Fruit fly (Drosophila melanogaster) whole organism, wandering third instar larva: ENCODE data around the gene CG42232.

Experiments
- Abd-B ChIP-seq: fragments of >200 bp; optimal IDR thresholded peaks from 2 replicates; lab custom pipeline; 2017; ENCODE audit warnings: missing biosample characterization, missing genetic modification characterization
- CG9705 ChIP-seq: fragments of 200-800 bp; sonication (Bioruptor generic); optimal IDR thresholded peaks from 2 replicates; lab custom pipeline; 2018; ENCODE audit warnings: missing biosample characterization, mild to moderate bottlenecking, missing genetic modification characterization
- CrebA ChIP-seq: fragments of 200-800 bp; sonication (Bioruptor generic); optimal IDR thresholded peaks from 2 replicates; lab custom pipeline; 2016; ENCODE audit warnings: missing biosample characterization, mild to moderate bottlenecking, missing genetic modification characterization, borderline replicate concordance
- Dif ChIP-seq: fragments of 200-275, 200-300 bp; sonication (Bioruptor generic); optimal IDR thresholded peaks from 2 replicates; lab custom pipeline; 2018; ENCODE audit warnings: missing biosample characterization, missing genetic modification characterization; ENCODE audit not compliant: partially characterized antibody
- GATAd ChIP-seq: sonication (Bioruptor generic); optimal IDR thresholded peaks from 2 replicates; lab custom pipeline; 2016; ENCODE audit warnings: missing biosample characterization, missing genetic modification characterization
- HLH106 ChIP-seq: fragments of 200-800 bp; optimal IDR thresholded peaks from 3 replicates; lab custom pipeline; 2019; ENCODE audit warnings: missing biosample characterization, mild to moderate bottlenecking, missing genetic modification characterization, moderate library complexity
- Hr78 ChIP-seq: fragments of >200 bp; optimal IDR thresholded peaks from 2 replicates; lab custom pipeline; 2017; ENCODE audit warnings: missing biosample characterization, missing genetic modification characterization
- Hr83 ChIP-seq: fragments of 200-300 bp; sonication (Bioruptor generic); optimal IDR thresholded peaks from 2 replicates; lab custom pipeline; 2016; ENCODE audit warnings: missing biosample characterization, mild to moderate bottlenecking, missing genetic modification characterization, moderate library complexity; ENCODE audit not compliant: poor library complexity, severe bottlenecking
- Jra ChIP-seq: sonication (Bioruptor generic); optimal IDR thresholded peaks from 2 replicates; lab custom pipeline; 2016; ENCODE audit warnings: missing biosample characterization, missing genetic modification characterization
- Mio ChIP-seq: sonication (Bioruptor generic); optimal IDR thresholded peaks from 2 replicates; lab custom pipeline; 2016; ENCODE audit warnings: missing biosample characterization, missing genetic modification characterization
- Myc ChIP-seq: fragments of >200 bp; optimal IDR thresholded peaks from 2 replicates; lab custom pipeline; 2017
- N ChIP-seq: fragments of >200 bp; optimal IDR thresholded peaks from 2 replicates; lab custom pipeline; 2018; ENCODE audit warnings: missing biosample characterization, missing external identifiers, missing genetic modification characterization
- OdsH ChIP-seq: fragments of 200-800 bp; sonication (Bioruptor generic); optimal IDR thresholded peaks from 2 replicates; lab custom pipeline; 2016; ENCODE audit warnings: missing biosample characterization, mild to moderate bottlenecking, missing genetic modification characterization
- Rel ChIP-seq, 2 experiments: fragments of 200-800 bp; sonication (Bioruptor generic) in 1 of 2; optimal IDR thresholded peaks; 2 replicates in 1 of 2; 3 replicates in 1 of 2; lab custom pipeline; 2016 to 2019; ENCODE audit warnings: mild to moderate bottlenecking in 2 of 2, missing biosample characterization in 2 of 2, missing genetic modification characterization in 2 of 2, moderate library complexity in 1 of 2
- Vsx2 ChIP-seq: fragments of 200-300, 225-300 bp; sonication (Bioruptor generic); optimal IDR thresholded peaks from 2 replicates; lab custom pipeline; 2018; ENCODE audit warnings: missing biosample characterization, missing genetic modification characterization; ENCODE audit not compliant: partially characterized antibody
- br ChIP-seq: fragments of 200-800 bp; sonication (Bioruptor generic); optimal IDR thresholded peaks from 2 replicates; lab custom pipeline; 2016; ENCODE audit warnings: missing biosample characterization, missing genetic modification characterization
- brk ChIP-seq: fragments of 200-800 bp; sonication (Bioruptor generic); optimal IDR thresholded peaks from 2 replicates; lab custom pipeline; 2016; ENCODE audit warnings: missing biosample characterization, mild to moderate bottlenecking, missing genetic modification characterization
- dmrt93B ChIP-seq: fragments of 200-800 bp; sonication (Bioruptor generic); optimal IDR thresholded peaks from 2 replicates; lab custom pipeline; 2018; ENCODE audit warnings: missing biosample characterization, mild to moderate bottlenecking, missing genetic modification characterization
- dsf ChIP-seq: sonication (Bioruptor generic); optimal IDR thresholded peaks from 2 replicates; lab custom pipeline; 2016; ENCODE audit warnings: missing biosample characterization, missing genetic modification characterization, borderline replicate concordance
- ey ChIP-seq: fragments of 200-800 bp; sonication (Bioruptor generic); optimal IDR thresholded peaks from 2 replicates; lab custom pipeline; 2016; ENCODE audit warnings: missing biosample characterization, missing genetic modification characterization
- foxo ChIP-seq, 2 experiments: fragments of 200-800 bp; sonication (Bioruptor generic); optimal IDR thresholded peaks; 2 replicates in 1 of 2; 3 replicates in 1 of 2; lab custom pipeline; 2016 to 2017; ENCODE audit warnings: missing biosample characterization in 2 of 2, missing genetic modification characterization in 2 of 2
- fru ChIP-seq: fragments of 200-800 bp; sonication (Bioruptor generic); optimal IDR thresholded peaks from 3 replicates; lab custom pipeline; 2016; ENCODE audit warnings: missing biosample characterization, mild to moderate bottlenecking, missing genetic modification characterization
- h ChIP-seq: fragments of 200-800 bp; sonication (Bioruptor generic); optimal IDR thresholded peaks from 3 replicates; lab custom pipeline; 2016; ENCODE audit warnings: missing biosample characterization, mild to moderate bottlenecking, missing genetic modification characterization
- jim ChIP-seq: fragments of 175-275, 200-325 bp; sonication (Bioruptor generic); optimal IDR thresholded peaks from 2 replicates; lab custom pipeline; 2016; ENCODE audit warnings: missing biosample characterization, mild to moderate bottlenecking, missing genetic modification characterization
- lola ChIP-seq: fragments of >200 bp; optimal IDR thresholded peaks from 2 replicates; lab custom pipeline; 2017; ENCODE audit warnings: missing biosample characterization, missing genetic modification characterization
- pan ChIP-seq: fragments of >200 bp; optimal IDR thresholded peaks from 2 replicates; lab custom pipeline; 2017
- psq ChIP-seq: fragments of 200-800 bp; sonication (Bioruptor generic); optimal IDR thresholded peaks from 3 replicates; lab custom pipeline; 2017; ENCODE audit warnings: missing biosample characterization, mild to moderate bottlenecking, missing genetic modification characterization, moderate library complexity
- rgr ChIP-seq: fragments of 200-800 bp; sonication (Bioruptor generic); optimal IDR thresholded peaks from 3 replicates; lab custom pipeline; 2016; ENCODE audit warnings: missing biosample characterization, mild to moderate bottlenecking, missing genetic modification characterization
- sv ChIP-seq: fragments of 200-800 bp; sonication (Bioruptor generic); optimal IDR thresholded peaks from 3 replicates; lab custom pipeline; 2016; ENCODE audit warnings: missing biosample characterization, missing genetic modification characterization
- tai ChIP-seq: sonication (Bioruptor generic); optimal IDR thresholded peaks from 2 replicates; lab custom pipeline; 2016; ENCODE audit warnings: missing biosample characterization, missing genetic modification characterization
- usp ChIP-seq: fragments of >200 bp; optimal IDR thresholded peaks from 2 replicates; lab custom pipeline; 2017; ENCODE audit warnings: missing biosample characterization, missing genetic modification characterization

The CG42232 gene

DNA sequence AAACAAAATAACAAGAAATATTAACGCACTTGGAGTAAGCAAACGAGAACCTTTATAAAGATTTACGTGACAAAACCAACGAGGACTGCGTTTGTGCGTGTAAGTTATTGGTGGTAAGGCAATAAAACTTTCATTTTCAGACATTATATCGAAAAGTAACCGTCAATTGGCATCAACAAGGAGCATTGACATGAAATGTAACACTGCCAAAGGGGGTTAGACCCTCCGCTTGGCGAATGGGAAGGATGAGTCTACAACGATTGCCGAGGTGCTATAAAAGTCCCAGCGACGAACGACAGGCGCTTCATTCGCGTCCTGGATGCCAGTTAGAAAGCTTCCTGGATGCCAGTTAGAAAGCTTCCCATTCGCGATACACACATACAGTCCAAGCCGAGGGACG is 2.8 kb upstream of the CG42232 start, which contains the start of gene Gyc89Da:
Gene Gyc89Da, plus strand, starts transcription at position 301 of the 400 bp plus-strand sequence.
- TF ChIP-seq br (GFP tag; lab: Kevin White, UChicago) = no peak
- TF ChIP-seq dsf = no peak
- TF ChIP-seq brk = no peak
- TF ChIP-seq usp (GFP tag; lab: Kevin White, UChicago) = no peak
- no peak for TF ChIP-seq rgr (GFP tag; lab: Kevin White, UChicago)
- TF ChIP-seq jim (GFP tag; lab: Kevin White, UChicago) = no peak
- TF ChIP-seq fru (GFP tag; lab: Kevin White, UChicago) = no peak
- TF ChIP-seq CG9705 (GFP tag; lab: Kevin White, UChicago) = no peak
- TF ChIP-seq psq (GFP tag; lab: Kevin White, UChicago) = no peak
- TF ChIP-seq dmrt93B (GFP tag; lab: Kevin White, UChicago) = no peak
- TF ChIP-seq Myc (lab: Kevin White, UChicago) = no peak
- no peak for TF ChIP-seq Mio (GFP tag; lab: Kevin White, UChicago)
- TF ChIP-seq h (GFP tag; lab: Kevin White, UChicago) = no peak
- no peak for TF ChIP-seq Abd-B
- no peak for TF ChIP-seq HLH106 (tag; lab: Kevin White, UChicago)
- TF ChIP-seq lola (GFP tag; lab: Kevin White, UChicago) = no peak
- no peak for TF ChIP-seq ey (GFP tag; lab: Kevin White, UChicago)
- TF ChIP-seq, all 38 proteins: peak for 0

DNA sequence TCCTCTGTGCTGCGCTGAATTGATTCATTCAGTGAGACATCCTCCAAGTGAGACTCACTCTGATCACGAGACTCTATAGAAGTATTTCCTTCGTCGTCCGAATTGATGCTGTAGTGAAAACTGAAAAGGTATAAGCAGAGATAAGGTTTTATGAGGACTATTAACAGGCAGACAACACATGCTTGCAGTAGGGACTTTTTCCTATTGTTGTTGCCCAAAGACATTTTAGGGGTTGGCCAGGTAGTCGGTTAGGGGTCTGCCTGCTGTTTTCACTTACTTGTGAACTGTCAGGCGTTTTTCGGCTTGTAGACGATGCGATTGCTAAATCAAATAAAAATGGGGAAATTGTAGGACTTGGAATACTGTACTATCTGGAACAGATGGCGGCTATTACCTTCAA is 907 bp downstream of the CG42232 start:
- TF ChIP-seq h (GFP tag; lab: Kevin White, UChicago) (no peak), CG9705 (GFP tag; lab: Kevin White, UChicago) (no peak), Hr83 (GFP tag; lab: Kevin White, UChicago) (no peak), brk (no peak), br (GFP tag; lab: Kevin White, UChicago) (no peak), jim (GFP tag; lab: Kevin White, UChicago) (no peak), Myc (lab: Kevin White, UChicago) (no peak), Abd-B (no peak), dmrt93B (GFP tag; lab: Kevin White, UChicago) (no peak), Dif (no peak), CrebA (no peak), dsf (no peak), lola (GFP tag; lab: Kevin White, UChicago) (no peak), N (no peak)

DNA sequence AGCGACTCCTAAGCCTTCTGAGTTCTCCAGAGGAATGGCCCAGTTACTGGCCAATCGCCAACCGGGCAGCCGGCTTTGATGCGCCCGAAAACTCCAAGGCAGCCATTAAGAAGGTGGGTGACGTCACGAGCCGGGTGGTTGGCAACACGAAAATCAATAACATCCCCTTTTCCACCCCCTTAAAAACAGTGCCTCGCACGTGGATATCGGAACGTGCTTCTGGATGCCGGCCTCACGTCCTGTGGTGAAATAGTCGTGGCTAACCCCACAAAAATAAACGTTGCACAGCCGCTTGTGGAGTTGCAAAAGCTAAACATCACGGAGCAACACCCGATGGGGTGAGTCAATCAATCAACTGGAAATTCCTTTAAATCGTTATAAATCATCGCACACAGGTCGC is 12.9 kb downstream of the CG42232 start:
- no peak for TF ChIP-seq Vsx2 (GFP tag; lab: Kevin White, UChicago)
- TF ChIP-seq sv (GFP tag; lab: Kevin White, UChicago) = no peak
- TF ChIP-seq HLH106 (tag; lab: Kevin White, UChicago) = no peak
- no peak for TF ChIP-seq h (GFP tag; lab: Kevin White, UChicago)
- no peak for TF ChIP-seq pan (lab: Kevin White, UChicago)
- no peak for TF ChIP-seq N
- TF ChIP-seq Hr78 (GFP tag; lab: Kevin White, UChicago) = no peak
- TF ChIP-seq GATAd (GFP tag; lab: Kevin White, UChicago) = no peak
- no peak for TF ChIP-seq tai (GFP tag; lab: Kevin White, UChicago)
- no peak for TF ChIP-seq foxo (GFP tag; optimal IDR thresholded peaks at IDR 0.05; lab: Kevin White, UChicago)
- no peak for TF ChIP-seq Abd-B
- TF ChIP-seq CrebA = no peak
- no peak for TF ChIP-seq jim (GFP tag; lab: Kevin White, UChicago)
- no peak for TF ChIP-seq rgr (GFP tag; lab: Kevin White, UChicago)

DNA sequence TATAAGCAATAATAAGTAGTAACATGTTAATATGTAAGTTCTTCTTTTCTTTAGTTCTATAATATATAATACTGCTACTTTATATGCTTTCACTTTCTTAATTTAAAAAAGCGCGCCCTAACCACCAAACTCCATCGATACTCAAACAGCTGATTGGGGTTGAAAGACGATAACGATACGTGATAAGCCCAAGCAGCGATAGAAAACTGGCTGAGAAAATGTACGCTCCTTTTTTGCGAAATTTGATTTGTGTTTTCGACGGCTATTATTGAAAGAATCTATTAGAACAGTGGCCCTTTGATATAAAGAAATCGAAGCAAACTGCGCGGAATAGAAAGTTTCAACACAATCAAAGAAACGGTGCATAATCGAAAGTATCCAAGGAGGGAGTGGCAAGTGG is 13.6 kb downstream of the CG42232 start, which contains the start of gene CG14883:
Gene CG14883, plus strand, starts transcription at position 178 of the 400 bp plus-strand sequence.
- TF ChIP-seq Hr78 (GFP tag; lab: Kevin White, UChicago) = no peak
- TF ChIP-seq GATAd (GFP tag; lab: Kevin White, UChicago) = no peak
- TF ChIP-seq Rel (GFP tag; optimal IDR thresholded peaks at IDR 0.05; lab: Kevin White, UChicago) = no peak
- no peak for TF ChIP-seq Rel (tag; optimal IDR thresholded peaks at IDR 0.05; lab: Kevin White, UChicago)
- TF ChIP-seq Jra (GFP tag; lab: Kevin White, UChicago) = no peak
- TF ChIP-seq Vsx2 (GFP tag; lab: Kevin White, UChicago) = no peak
- no peak for TF ChIP-seq CrebA
- TF ChIP-seq rgr (GFP tag; lab: Kevin White, UChicago) = no peak
- no peak for TF ChIP-seq OdsH (GFP tag; lab: Kevin White, UChicago)
- no peak for TF ChIP-seq brk
- TF ChIP-seq dsf = no peak
- no peak for TF ChIP-seq ey (GFP tag; lab: Kevin White, UChicago)
